Worm (Caenorhabditis elegans) whole organism, midembryonic: ENCODE results near the gene Y2H9A.6.

ENCODE experiments used
- T22C8.4 ChIP-seq: fragments of 200-800 bp; sonication (Bioruptor generic); IDR thresholded peaks from 2 replicates; pipeline ENCODE4 v1.3.6; 2022; ENCODE audit warnings: missing genetic modification characterization, missing compliant biosample characterization
- cog-1 ChIP-seq: sonication (generic microtip); optimal IDR thresholded peaks from 2 replicates; lab custom pipeline; 2016; ENCODE audit warnings: missing genetic modification characterization, missing compliant biosample characterization
- flt-1 ChIP-seq: fragments of 200-800 bp; sonication (Bioruptor generic); IDR thresholded peaks from 2 replicates; pipeline ENCODE4 v1.3.6; 2022; ENCODE audit warnings: missing genetic modification characterization, missing compliant biosample characterization
- klf-2 ChIP-seq: fragments of 200-800 bp; sonication (Bioruptor generic); conservative IDR thresholded peaks from 2 replicates; pipeline ENCODE4 v1.3.6; 2022; ENCODE audit warnings: missing genetic modification reagents, missing genetic modification characterization, missing compliant biosample characterization
- med-1 ChIP-seq: sonication (generic microtip); optimal IDR thresholded peaks from 2 replicates; lab custom pipeline; 2017; ENCODE audit warnings: missing genetic modification characterization, mild to moderate bottlenecking, missing compliant biosample characterization, antibody characterized with exemption, missing genetic modification reagents; ENCODE audit not compliant: insufficient read depth
- ref-1 ChIP-seq: fragments of 200-800 bp; sonication (Bioruptor generic); conservative IDR thresholded peaks from 2 replicates; pipeline ENCODE4 v1.3.6; 2022; ENCODE audit warnings: missing genetic modification reagents, missing genetic modification characterization, missing compliant biosample characterization
- tab-1 ChIP-seq: fragments of 200-800 bp; sonication (Bioruptor generic); IDR thresholded peaks from 2 replicates; pipeline ENCODE4 v1.3.6; 2022; ENCODE audit warnings: missing genetic modification characterization, missing compliant biosample characterization
- ztf-23 ChIP-seq: fragments of 200-800 bp; sonication (Bioruptor generic); IDR thresholded peaks from 2 replicates; pipeline ENCODE4 v1.3.6; 2022; ENCODE audit warnings: missing genetic modification reagents, missing genetic modification characterization, missing compliant biosample characterization
- ztf-29 ChIP-seq: fragments of 200-800 bp; sonication (Bioruptor generic); IDR thresholded peaks from 2 replicates; pipeline ENCODE4 v1.3.6; 2022; ENCODE audit warnings: missing genetic modification reagents, missing genetic modification characterization, missing compliant biosample characterization

The Y2H9A.6 gene

DNA sequence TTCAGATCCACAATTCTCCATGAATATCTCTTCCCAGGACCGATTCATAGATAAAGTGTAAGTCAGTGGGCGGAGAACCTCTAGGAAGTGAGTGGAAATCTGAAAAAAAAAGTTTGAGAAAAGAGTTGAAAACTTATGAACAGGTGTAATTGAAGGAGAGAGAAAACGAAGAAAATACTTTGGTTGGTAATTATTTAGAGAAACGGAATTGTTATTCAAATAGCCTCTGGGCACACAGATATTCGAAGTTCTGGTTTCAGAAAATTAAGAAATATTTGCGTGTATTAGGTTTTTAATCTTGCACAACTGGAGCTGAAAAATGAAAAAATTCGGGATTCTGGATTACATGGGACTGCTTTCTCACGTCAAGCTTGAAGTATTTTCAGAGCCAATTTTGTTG, 36.1 kb downstream of the Y2H9A.6 start, which contains the start of gene T10G3.2:
T10G3.2 (minus strand) TSS at position 101 of the 400 bp plus-strand sequence.
- TF ChIP-seq ref-1 (no peak), ztf-23 (GFP tag; lab: Robert Waterston, UW) (no peak), med-1 (GFP tag; lab: Kevin White, UChicago) (no peak), T22C8.4 (GFP tag; lab: Robert Waterston, UW) (no peak), flt-1 (GFP tag; lab: Robert Waterston, UW) (no peak), klf-2 (GFP tag; lab: Robert Waterston, UW) (no peak), cog-1 (tag; lab: Kevin White, UChicago) (no peak), ztf-29 (GFP tag; lab: Robert Waterston, UW) (no peak), tab-1 (GFP tag; lab: Robert Waterston, UW) (no peak)

DNA sequence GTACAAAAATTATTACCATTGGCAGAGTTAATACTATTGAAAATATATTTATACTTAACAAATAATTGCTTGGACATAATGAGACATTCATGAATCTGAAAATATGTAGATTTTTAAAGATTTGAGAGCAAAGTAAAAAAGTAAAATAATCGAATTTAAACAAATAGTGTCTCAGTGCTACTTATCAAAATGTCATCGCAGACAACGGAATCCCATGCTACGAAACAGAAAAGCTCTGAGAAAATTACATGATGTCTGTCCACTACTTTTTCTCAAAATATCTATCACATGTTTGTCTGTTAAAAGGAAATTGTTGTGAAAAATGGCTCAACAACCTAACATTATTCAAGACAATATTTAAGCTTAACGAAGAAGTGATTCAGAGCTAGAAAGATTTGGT, 40.7 kb downstream of the Y2H9A.6 start, which contains the start of gene T10G3.4:
T10G3.4 (minus strand) TSS at position 101 of the 400 bp plus-strand sequence.
- no peak for TF ChIP-seq ztf-29 (GFP tag; lab: Robert Waterston, UW)
- no peak for TF ChIP-seq flt-1 (GFP tag; lab: Robert Waterston, UW)
- no peak for TF ChIP-seq klf-2 (GFP tag; lab: Robert Waterston, UW)
- TF ChIP-seq cog-1 (tag; lab: Kevin White, UChicago) = no peak
- no peak for TF ChIP-seq tab-1 (GFP tag; lab: Robert Waterston, UW)
- TF ChIP-seq med-1 (GFP tag; lab: Kevin White, UChicago) = no peak
- TF ChIP-seq T22C8.4 (GFP tag; lab: Robert Waterston, UW) = no peak
- no peak for TF ChIP-seq ztf-23 (GFP tag; lab: Robert Waterston, UW)
- TF ChIP-seq ref-1 = no peak

DNA sequence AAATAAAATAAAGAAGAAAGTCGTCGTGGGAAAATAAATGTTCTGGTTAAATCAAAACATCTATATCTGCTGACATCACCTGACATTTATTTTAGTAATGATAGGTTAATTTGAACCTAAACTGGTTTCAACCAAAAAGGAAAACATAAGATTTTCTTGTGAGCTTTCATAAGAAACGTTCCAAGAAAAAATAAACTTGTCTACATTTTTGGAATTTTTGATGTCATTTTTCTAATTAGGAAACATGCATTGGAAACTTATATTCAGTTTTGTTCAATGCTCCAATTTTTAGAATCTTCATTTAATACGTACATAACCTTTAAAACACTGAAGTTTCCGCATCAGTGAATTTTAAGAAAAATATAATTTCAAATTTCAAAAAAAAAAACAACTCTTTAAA, 42.1 kb downstream of the Y2H9A.6 start:
- TF ChIP-seq med-1 (GFP tag; lab: Kevin White, UChicago) (no peak), cog-1 (tag; lab: Kevin White, UChicago) (no peak), ref-1 (no peak), ztf-23 (GFP tag; lab: Robert Waterston, UW) (no peak), tab-1 (GFP tag; lab: Robert Waterston, UW) (no peak)

DNA sequence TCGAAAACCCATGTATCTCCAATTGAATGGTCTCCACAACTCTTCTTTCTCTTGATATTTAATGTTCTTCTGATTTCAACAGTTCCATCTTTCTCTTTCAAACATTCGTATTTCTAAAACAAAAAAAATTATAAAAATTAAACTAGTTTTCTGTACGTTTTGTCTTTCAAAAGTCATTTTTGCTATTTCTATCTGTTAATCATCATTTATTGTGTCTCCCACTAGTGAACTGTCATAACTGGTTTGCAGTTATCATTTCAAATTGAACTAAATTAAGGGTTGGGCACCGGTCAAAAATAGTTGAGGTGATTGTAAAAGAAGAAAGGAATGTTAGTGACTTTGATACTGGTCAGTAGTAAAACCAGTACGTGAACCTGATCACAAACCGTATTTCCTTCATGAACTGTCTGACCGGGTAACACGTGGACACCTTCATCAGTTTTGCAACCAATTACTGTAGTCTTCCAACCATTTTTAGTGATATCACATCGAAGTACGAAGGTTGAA, 44.7 kb downstream of the Y2H9A.6 start:
- TF ChIP-seq flt-1 (GFP tag; lab: Robert Waterston, UW) (no peak), tab-1 (GFP tag; lab: Robert Waterston, UW) (no peak), med-1 (GFP tag; lab: Kevin White, UChicago) (no peak), ztf-23 (GFP tag; lab: Robert Waterston, UW) (no peak), cog-1 (tag; lab: Kevin White, UChicago) (no peak), ztf-29 (GFP tag; lab: Robert Waterston, UW) (no peak), ref-1 (no peak), T22C8.4 (GFP tag; lab: Robert Waterston, UW) (no peak), klf-2 (GFP tag; lab: Robert Waterston, UW) (no peak)

DNA sequence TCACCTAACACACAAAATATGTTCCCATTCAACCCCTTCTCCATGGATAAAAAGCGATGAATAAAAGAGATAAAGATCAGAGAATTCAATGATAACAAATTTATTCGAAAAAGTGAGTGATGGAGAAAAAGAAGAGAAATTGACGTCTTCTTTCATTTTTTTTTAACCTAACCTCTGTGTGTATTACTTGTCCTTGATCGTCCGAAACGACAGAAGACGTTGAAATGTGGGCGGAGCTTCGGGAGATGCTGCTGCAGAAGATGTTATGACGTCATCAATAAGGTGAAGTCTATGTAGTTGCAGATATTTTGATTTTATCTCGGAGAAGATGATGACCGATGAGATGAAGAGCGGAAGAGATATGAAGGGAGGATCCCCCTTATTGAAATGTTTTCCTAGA, 46.2 kb downstream of the Y2H9A.6 start, which contains the start of gene T10G3.3:
T10G3.3 (minus strand) TSS at position 370 of the 400 bp plus-strand sequence.
- TF ChIP-seq T22C8.4 (GFP tag; lab: Robert Waterston, UW) (no peak), med-1 (GFP tag; lab: Kevin White, UChicago) (no peak), flt-1 (GFP tag; lab: Robert Waterston, UW) (no peak), tab-1 (GFP tag; lab: Robert Waterston, UW) (no peak), ztf-23 (GFP tag; lab: Robert Waterston, UW) (no peak), ref-1 (no peak), cog-1 (tag; lab: Kevin White, UChicago) (no peak), klf-2 (GFP tag; lab: Robert Waterston, UW) (no peak), ztf-29 (GFP tag; lab: Robert Waterston, UW) (no peak)
